Worm (Caenorhabditis elegans) whole organism, L4 larva: ENCODE measurements around the gene acox-3.

Experiments used
- R02D3.7 ChIP-seq: fragments of 150-350 bp; sonication (generic microtip); optimal IDR thresholded peaks from 3 replicates; lab custom pipeline; 2014; ENCODE audit warnings: missing biosample characterization, missing genetic modification characterization
- T20F7.1 ChIP-seq: fragments of 200-800 bp; sonication (Bioruptor generic); optimal IDR thresholded peaks from 2 replicates; lab custom pipeline; 2018; ENCODE audit warnings: mild to moderate bottlenecking, missing genetic modification characterization, missing compliant biosample characterization
- Y5F2A.4 ChIP-seq: fragments of 200-800 bp; sonication (Bioruptor generic); optimal IDR thresholded peaks from 2 replicates; lab custom pipeline; 2018; ENCODE audit warnings: mild to moderate bottlenecking, missing genetic modification characterization, missing compliant biosample characterization
- ZK337.2 ChIP-seq: fragments of 200-800 bp; sonication (Bioruptor generic); IDR thresholded peaks from 2 replicates; pipeline ENCODE4 v1.3.6; 2022; ENCODE audit warnings: missing genetic modification reagents, missing genetic modification characterization, missing compliant biosample characterization
- aha-1 ChIP-seq: fragments of 150-350 bp; peaks from one replicate; lab custom pipeline; 2014; ENCODE audit warnings: missing biosample characterization, missing genetic modification characterization
- ceh-44 ChIP-seq: fragments of 200-800 bp; sonication (Bioruptor generic); IDR thresholded peaks from 2 replicates; pipeline ENCODE4 v1.3.6; 2022; ENCODE audit warnings: missing genetic modification reagents, missing genetic modification characterization, missing compliant biosample characterization
- daf-16 ChIP-seq, 3 experiments: sonication (generic microtip); optimal IDR thresholded peaks; 2 replicates each; lab custom pipeline; 2016 to 2017; ENCODE audit warnings: missing genetic modification characterization in 3 of 3, missing genetic modification reagents in 3 of 3, mild to moderate bottlenecking in 2 of 3, missing compliant biosample characterization in 2 of 3, missing biosample characterization in 1 of 3, moderate library complexity in 1 of 3
- dmd-6 ChIP-seq: fragments of 200-800 bp; sonication (Bioruptor generic); IDR thresholded peaks from 2 replicates; pipeline ENCODE4 v1.3.6; 2022; ENCODE audit warnings: missing genetic modification reagents, missing genetic modification characterization, missing compliant biosample characterization
- duxl-1 ChIP-seq: sonication (generic microtip); optimal IDR thresholded peaks from 2 replicates; lab custom pipeline; 2016; ENCODE audit warnings: mild to moderate bottlenecking, missing genetic modification characterization, moderate library complexity, missing compliant biosample characterization; ENCODE audit not compliant: poor library complexity
- dve-1 ChIP-seq: sonication (generic microtip); optimal IDR thresholded peaks from 2 replicates; lab custom pipeline; 2017; ENCODE audit warnings: antibody characterized with exemption, mild to moderate bottlenecking, missing genetic modification characterization, missing compliant biosample characterization; ENCODE audit not compliant: insufficient read depth
- gei-8 ChIP-seq: fragments of 200-800 bp; sonication (Bioruptor generic); optimal IDR thresholded peaks from 2 replicates; lab custom pipeline; 2018; ENCODE audit warnings: mild to moderate bottlenecking, missing genetic modification characterization, missing compliant biosample characterization
- hlh-11 ChIP-seq: fragments of 200-800 bp; sonication (Bioruptor generic); optimal IDR thresholded peaks from 2 replicates; lab custom pipeline; 2018; ENCODE audit warnings: mild to moderate bottlenecking, missing genetic modification characterization, missing compliant biosample characterization
- hmg-1.1 ChIP-seq: fragments of 200-800 bp; sonication (Bioruptor generic); IDR thresholded peaks from 2 replicates; pipeline ENCODE4 v1.3.6; 2022; ENCODE audit warnings: missing genetic modification reagents, missing genetic modification characterization, missing compliant biosample characterization
- jun-1 ChIP-seq: fragments of 150-350 bp; optimal IDR thresholded peaks from 2 replicates; lab custom pipeline; 2014; ENCODE audit warnings: missing biosample characterization, missing genetic modification reagents, missing genetic modification characterization
- lim-7 ChIP-seq: fragments of 200-800 bp; sonication (Bioruptor generic); IDR thresholded peaks from 2 replicates; pipeline ENCODE4 v1.3.6; 2022; ENCODE audit warnings: missing genetic modification characterization, missing compliant biosample characterization
- lin-1 ChIP-seq: fragments of 200-800 bp; sonication (Bioruptor generic); IDR thresholded peaks from 2 replicates; pipeline ENCODE4 v1.3.6; 2022; ENCODE audit warnings: missing genetic modification reagents, missing genetic modification characterization, missing compliant biosample characterization
- lin-38 ChIP-seq: fragments of 200-800 bp; sonication (Bioruptor generic); IDR thresholded peaks from 2 replicates; pipeline ENCODE4 v1.3.6; 2022; ENCODE audit warnings: missing genetic modification reagents, missing genetic modification characterization, missing compliant biosample characterization
- madf-9 ChIP-seq: fragments of 200-800 bp; sonication (Bioruptor generic); conservative IDR thresholded peaks from 2 replicates; pipeline ENCODE4 v1.3.6; 2022; ENCODE audit warnings: missing genetic modification reagents, missing genetic modification characterization, missing compliant biosample characterization
- mdl-1 ChIP-seq, 2 experiments: fragments of 150-350 bp in 1 of 2; sonication (generic microtip) in 1 of 2; optimal IDR thresholded peaks; 2 replicates each; lab custom pipeline; 2014 to 2017; ENCODE audit warnings: missing biosample characterization in 2 of 2, missing genetic modification characterization in 2 of 2
- mep-1 ChIP-seq: fragments of 150-350 bp; sonication (generic microtip); optimal IDR thresholded peaks from 3 replicates; lab custom pipeline; 2014; ENCODE audit warnings: missing biosample characterization, missing genetic modification characterization
- mes-2 ChIP-seq: sonication (generic microtip); optimal IDR thresholded peaks from 2 replicates; lab custom pipeline; 2016; ENCODE audit warnings: missing genotype, mild to moderate bottlenecking, missing genetic modification characterization, missing compliant biosample characterization; ENCODE audit not compliant: poor library complexity, severe bottlenecking
- nhr-10 ChIP-seq: fragments of 150-350 bp; optimal IDR thresholded peaks from 2 replicates; lab custom pipeline; 2014; ENCODE audit warnings: missing biosample characterization, missing genetic modification characterization
- nhr-111 ChIP-seq: fragments of 200-800 bp; sonication (Bioruptor generic); optimal IDR thresholded peaks from 2 replicates; lab custom pipeline; 2018; ENCODE audit warnings: mild to moderate bottlenecking, missing genetic modification characterization, missing compliant biosample characterization
- nhr-28 ChIP-seq: fragments of 150-350 bp; optimal IDR thresholded peaks from 2 replicates; lab custom pipeline; 2014; ENCODE audit warnings: missing biosample characterization, missing genetic modification characterization
- nhr-48 ChIP-seq: sonication (generic microtip); optimal IDR thresholded peaks from 2 replicates; lab custom pipeline; 2016; ENCODE audit warnings: mild to moderate bottlenecking, missing genetic modification characterization, missing compliant biosample characterization
- nhr-6 ChIP-seq: fragments of 150-350 bp; optimal IDR thresholded peaks from 2 replicates; lab custom pipeline; 2014; ENCODE audit warnings: missing biosample characterization, missing genetic modification characterization
- nhr-76 ChIP-seq: fragments of 150-350 bp; optimal IDR thresholded peaks from 2 replicates; lab custom pipeline; 2014; ENCODE audit warnings: missing biosample characterization, missing genetic modification characterization
- nhr-77 ChIP-seq: fragments of 150-350 bp; optimal IDR thresholded peaks from 2 replicates; lab custom pipeline; 2014; ENCODE audit warnings: missing biosample characterization, missing genetic modification characterization
- pqm-1 ChIP-seq: sonication (generic microtip); optimal IDR thresholded peaks from 2 replicates; lab custom pipeline; 2017; ENCODE audit warnings: missing biosample characterization, missing genetic modification characterization
- rbr-2 ChIP-seq: sonication (generic microtip); optimal IDR thresholded peaks from 2 replicates; lab custom pipeline; 2016; ENCODE audit warnings: missing genotype, missing genetic modification characterization, missing compliant biosample characterization
- tag-97 ChIP-seq: fragments of 200-800 bp; sonication (Bioruptor generic); IDR thresholded peaks from 2 replicates; pipeline ENCODE4 v1.3.6; 2022; ENCODE audit warnings: missing genetic modification characterization, missing compliant biosample characterization
- tra-1 ChIP-seq: fragments of 200-800 bp; sonication (Bioruptor generic); IDR thresholded peaks from 2 replicates; pipeline ENCODE4 v1.3.6; 2022; ENCODE audit warnings: missing genetic modification reagents, missing genetic modification characterization, missing compliant biosample characterization
- unc-62 ChIP-seq, 3 experiments: fragments of 150-350 bp in 1 of 3; sonication (generic microtip); optimal IDR thresholded peaks in 2 of 3; peaks in 1 of 3; 1 replicate in 1 of 3; 2 replicates in 2 of 3; lab custom pipeline; 2014 to 2017; ENCODE audit warnings: missing biosample characterization in 3 of 3, missing genetic modification characterization in 3 of 3, missing genetic modification reagents in 3 of 3, missing genotype in 1 of 3

Gene acox-3

ce11 chrIV:6220142-6220541 lies 28.1 kb downstream of the acox-3 start:
- TF ChIP-seq dmd-6 (GFP tag; lab: Robert Waterston, UW): peak; percentile 79
- peak; percentile 76 for TF ChIP-seq lin-1 (GFP tag; lab: Robert Waterston, UW)

ce11 chrIV:6219429-6219828 lies 28.9 kb downstream of the acox-3 start, which contains the start of gene C49A9.4:
Gene C49A9.4 (plus strand): TSS chrIV:6219693.
- no peak for TF ChIP-seq Y5F2A.4 (GFP tag; lab: Kevin White, UChicago)
- TF ChIP-seq dmd-6 (GFP tag; lab: Robert Waterston, UW): peak; percentile 42; the same call in 1 of the 2 replicates
- TF ChIP-seq lin-38 (GFP tag; lab: Robert Waterston, UW): no peak
- peak; percentile 6 for TF ChIP-seq hlh-11 (tag; lab: Kevin White, UChicago)
- no peak for TF ChIP-seq nhr-48 (tag; lab: Kevin White, UChicago)
- TF ChIP-seq dve-1 (tag; lab: Kevin White, UChicago): peak; percentile 41
- no peak for TF ChIP-seq R02D3.7 (tag; lab: Kevin White, UChicago)
- TF ChIP-seq mes-2 (tag; lab: Kevin White, UChicago): no peak
- no peak for TF ChIP-seq nhr-77
- no peak for TF ChIP-seq nhr-76 (tag; lab: Kevin White, UChicago)
- no peak for TF ChIP-seq madf-9 (GFP tag; lab: Robert Waterston, UW)
- no peak for TF ChIP-seq ceh-44 (GFP tag; lab: Robert Waterston, UW)
- TF ChIP-seq lim-7 (GFP tag; lab: Robert Waterston, UW): no peak
- no peak for TF ChIP-seq daf-16 (GFP tag; optimal IDR thresholded peaks at IDR 0.05; lab: Kevin White, UChicago)
- TF ChIP-seq daf-16 (tag; optimal IDR thresholded peaks at IDR 0.05; lab: Kevin White, UChicago): peak; percentile 70
- peak; percentile 46 for TF ChIP-seq pqm-1 (tag; lab: Kevin White, UChicago)
- peak; percentile 6 for TF ChIP-seq mep-1
- no peak for TF ChIP-seq jun-1
- TF ChIP-seq nhr-111 (GFP tag; lab: Kevin White, UChicago): no peak
- no peak for TF ChIP-seq rbr-2 (tag; lab: Kevin White, UChicago)
- TF ChIP-seq nhr-6 (tag; lab: Kevin White, UChicago): no peak

- TF ChIP-seq gei-8 (GFP tag; lab: Kevin White, UChicago): no peak
- TF ChIP-seq aha-1: no peak
- TF ChIP-seq hmg-1.1: no peak
- peak in 1 of 2 experiments; percentile 94 for TF ChIP-seq unc-62 (GFP tag; optimal IDR thresholded peaks at IDR 0.05 in 1 of 2; lab: Kevin White, UChicago)
- no peak for TF ChIP-seq unc-62 (tag; optimal IDR thresholded peaks at IDR 0.05; lab: Kevin White, UChicago)
Observed at ce11 chrIV:6217503-6217902, 30.8 kb downstream of the acox-3 start.

ce11 chrIV:6217066-6217465 lies 31.2 kb downstream of the acox-3 start, which contains the start of gene C49A9.9:
Gene C49A9.9 (plus strand): TSS chrIV:6217372.
- no peak for TF ChIP-seq mdl-1 (tag; optimal IDR thresholded peaks at IDR 0.05; lab: Kevin White, UChicago)
- no peak for TF ChIP-seq daf-16 (GFP tag; optimal IDR thresholded peaks at IDR 0.05; lab: Kevin White, UChicago)
- peak; percentile 25 for TF ChIP-seq daf-16 (tag; optimal IDR thresholded peaks at IDR 0.05; lab: Kevin White, UChicago)
- TF ChIP-seq hlh-11 (tag; lab: Kevin White, UChicago): peak; percentile 0
- TF ChIP-seq dve-1 (tag; lab: Kevin White, UChicago): peak; percentile 1
- TF ChIP-seq nhr-28 (tag; lab: Kevin White, UChicago): peak; percentile 58
- no peak for TF ChIP-seq tra-1
- no peak for TF ChIP-seq duxl-1
- TF ChIP-seq dmd-6 (GFP tag; lab: Robert Waterston, UW): peak; percentile 33; the same call in 1 of the 2 replicates
- TF ChIP-seq ZK337.2 (GFP tag; lab: Robert Waterston, UW): no peak
- TF ChIP-seq tag-97 (GFP tag; lab: Robert Waterston, UW): no peak
- TF ChIP-seq nhr-10: no peak
- TF ChIP-seq lin-1 (GFP tag; lab: Robert Waterston, UW): no peak
- peak; percentile 73 for TF ChIP-seq pqm-1 (tag; lab: Kevin White, UChicago)
- no peak for TF ChIP-seq T20F7.1
